Worm (Caenorhabditis elegans) whole organism, L1 larva: ENCODE measurements around the gene hipr-1.

Experiments
- lin-13 ChIP-seq: fragments of 150-350 bp; optimal IDR thresholded peaks from 2 replicates; lab custom pipeline; 2014; ENCODE audit warnings: missing biosample characterization, missing genetic modification reagents, missing genetic modification characterization
- nhr-11 ChIP-seq: fragments of 150-350 bp; optimal IDR thresholded peaks from 2 replicates; lab custom pipeline; 2014; ENCODE audit warnings: missing biosample characterization, missing genetic modification characterization
- nhr-237 ChIP-seq: fragments of 150-350 bp; optimal IDR thresholded peaks from 2 replicates; lab custom pipeline; 2014; ENCODE audit warnings: missing biosample characterization, missing genetic modification characterization

DNA sequence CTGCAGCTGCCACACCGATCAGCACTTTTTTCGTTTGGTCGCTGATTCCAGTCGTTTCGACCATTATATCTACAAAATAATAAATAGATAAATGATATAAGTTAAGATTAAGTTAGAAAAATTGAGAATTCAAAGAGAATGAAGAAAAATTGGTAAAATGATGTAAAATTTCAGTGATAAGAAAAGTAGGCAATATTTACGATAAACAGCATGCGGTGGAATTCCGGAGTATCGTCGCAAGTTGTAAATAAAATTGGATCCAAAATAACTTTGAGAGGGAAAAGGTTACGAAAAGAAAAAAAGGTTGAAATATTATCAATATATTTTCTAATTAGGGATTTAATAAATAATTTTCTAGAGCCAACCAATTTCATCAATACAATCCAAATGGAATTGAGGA, 34.7 kb downstream of the hipr-1 start, which contains the start of gene tomm-70:
- no peak for TF ChIP-seq nhr-237
- TF ChIP-seq nhr-11 (tag; lab: Kevin White, UChicago): no peak
- TF ChIP-seq lin-13 (GFP tag; lab: Kevin White, UChicago): no peak
